Fruit fly (Drosophila melanogaster): Measurements from ENCODE around the gene Eig71Ee.
A peak's percentile ranks its signal among the peaks of the same experiment; 100 is the strongest.

Gene Eig71Ee

DNA sequence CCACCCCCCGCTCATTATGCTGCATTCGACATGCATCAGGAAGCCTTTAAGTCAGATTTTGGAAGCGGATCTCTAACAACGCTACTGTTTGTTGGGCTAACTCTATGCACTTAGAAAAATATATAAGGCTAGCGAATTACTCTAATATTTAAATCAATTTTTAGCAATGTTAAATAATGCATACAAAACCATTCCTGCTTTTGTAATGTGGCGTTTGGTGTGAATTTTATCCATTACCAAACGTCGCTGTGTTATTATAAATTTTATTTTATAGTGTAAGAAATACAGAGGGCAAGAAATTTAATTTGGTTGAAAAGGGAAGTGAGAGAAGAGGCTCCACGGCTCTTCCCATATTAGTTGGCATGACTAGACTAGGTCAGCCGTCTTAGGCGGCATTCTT is 17.0 kb upstream of the Eig71Ee start (continued):
- TF ChIP-seq CG2889 (GFP tag; IDR thresholded peaks at IDR 0.05) (0 out of 3 replicates have a peak, but pooled peaks have one; percentile 4), gcm (GFP tag; optimal IDR thresholded peaks at IDR 0.05) (peak; percentile 38), sens (GFP tag) (peak; percentile 87), Nf-YB (GFP tag; optimal IDR thresholded peaks at IDR 0.05) (no peak), gce (GFP tag; IDR thresholded peaks at IDR 0.05) (no peak), Dp (GFP tag; optimal IDR thresholded peaks at IDR 0.05) (no peak), CoRest (tag; optimal IDR thresholded peaks at IDR 0.05) (peak; percentile 30), CG12391 (tag; optimal IDR thresholded peaks at IDR 0.05) (peak; percentile 54), CG7372 (GFP tag; IDR thresholded peaks at IDR 0.05) (no peak), HLHmδ (GFP tag; optimal IDR thresholded peaks at IDR 0.05) (no peak), HmgZ (tag; optimal IDR thresholded peaks at IDR 0.05) (no peak), eve (GFP tag; optimal IDR thresholded peaks at IDR 0.05) (peak in 1 of 2 experiments; percentile 27), knrl (GFP tag; IDR thresholded peaks at IDR 0.05; ENCODE audit: partially characterized antibody) (no peak), yki (optimal IDR thresholded peaks at IDR 0.05) (no peak), zen (tag; optimal IDR thresholded peaks at IDR 0.05) (peak; percentile 46), CG4282 (GFP tag; optimal IDR thresholded peaks at IDR 0.05) (no peak), ssp (GFP tag; IDR thresholded peaks at IDR 0.05) (no peak), CG30020 (tag; optimal IDR thresholded peaks at IDR 0.05) (no peak), CG6254 (GFP tag; optimal IDR thresholded peaks at IDR 0.05) (no peak), D19A (tag; optimal IDR thresholded peaks at IDR 0.05) (peak; percentile 60), dysf (GFP tag; IDR thresholded peaks at IDR 0.05) (no peak), dm (GFP tag; optimal IDR thresholded peaks at IDR 0.05) (no peak), rib (GFP tag; IDR thresholded peaks at IDR 0.05) (no peak), disco-r (GFP tag; optimal IDR thresholded peaks at IDR 0.05) (no peak), Six4 (GFP tag; optimal IDR thresholded peaks at IDR 0.05) (no peak), Hr39 (optimal IDR thresholded peaks at IDR 0.05) (no peak), CG17385 (GFP tag; optimal IDR thresholded peaks at IDR 0.05) (no peak), Eip74EF (GFP tag; optimal IDR thresholded peaks at IDR 0.05) (no peak), CG12155 (GFP tag; optimal IDR thresholded peaks at IDR 0.05) (no peak), fru (optimal IDR thresholded peaks at IDR 0.05) (no peak), CG17912 (GFP tag; optimal IDR thresholded peaks at IDR 0.05) (no peak), CG11093 (GFP tag; IDR thresholded peaks at IDR 0.05) (no peak), CG11398 (GFP tag; optimal IDR thresholded peaks at IDR 0.05) (no peak), zf30C (GFP tag; optimal IDR thresholded peaks at IDR 0.05) (peak; percentile 19), Trl (optimal IDR thresholded peaks at IDR 0.05) (no peak), Trl (GFP tag; optimal IDR thresholded peaks at IDR 0.05) (no peak), CG34224 (GFP tag; IDR thresholded peaks at IDR 0.05; ENCODE audit: partially characterized antibody) (no peak), CG1602 (GFP tag; optimal IDR thresholded peaks at IDR 0.05) (peak; percentile 15), bsh (GFP tag; optimal IDR thresholded peaks at IDR 0.05) (peak in 1 of 2 experiments; percentile 75), gfzf (GFP tag; optimal IDR thresholded peaks at IDR 0.05) (no peak), CG10274 (GFP tag; optimal IDR thresholded peaks at IDR 0.05) (no peak), CG16815 (GFP tag; optimal IDR thresholded peaks at IDR 0.05) (peak; percentile 36), gem (tag; optimal IDR thresholded peaks at IDR 0.05) (peak; percentile 67), cg (GFP tag; optimal IDR thresholded peaks at IDR 0.05) (no peak), CG9437 (GFP tag; optimal IDR thresholded peaks at IDR 0.05) (no peak), CG33557 (GFP tag; optimal IDR thresholded peaks at IDR 0.05) (peak; percentile 54), Antp (GFP tag; optimal IDR thresholded peaks at IDR 0.05) (no peak), Xbp1 (GFP tag; optimal IDR thresholded peaks at IDR 0.05) (peak; percentile 21), CG14860 (GFP tag; IDR thresholded peaks at IDR 0.05; ENCODE audit: partially characterized antibody) (no peak), HLH4C (GFP tag; IDR thresholded peaks at IDR 0.05; ENCODE audit: partially characterized antibody) (no peak), unpg (GFP tag; optimal IDR thresholded peaks at IDR 0.05) (peak; percentile 51), CG3065 (GFP tag; optimal IDR thresholded peaks at IDR 0.05) (no peak)
